Fruit fly (Drosophila melanogaster) whole organism, embryonic: ENCODE data around the gene CG32767.

ENCODE experiments used
- Aef1 ChIP-seq: fragments of 200-800 bp; sonication (Bioruptor generic); IDR thresholded peaks from 3 replicates; pipeline ENCODE4 v1.3.6; 2022; ENCODE audit warnings: missing biosample characterization, missing genetic modification characterization
- B-H2 ChIP-seq: fragments of 200-800 bp; sonication (Bioruptor generic); optimal IDR thresholded peaks from 2 replicates; lab custom pipeline; 2018; ENCODE audit warnings: missing biosample characterization, mild to moderate bottlenecking, missing genetic modification characterization
- BtbVII ChIP-seq: fragments of 200-800 bp; sonication (Bioruptor generic); optimal IDR thresholded peaks from 3 replicates; lab custom pipeline; 2017; ENCODE audit warnings: missing biosample characterization, mild to moderate bottlenecking, missing genetic modification characterization
- Bteb2 ChIP-seq: fragments of 200-800 bp; sonication (Bioruptor generic); optimal IDR thresholded peaks from 2 replicates; lab custom pipeline; 2016; ENCODE audit warnings: missing biosample characterization, missing genetic modification characterization
- CG10462 ChIP-seq: fragments of 200-800 bp; sonication (Bioruptor generic); optimal IDR thresholded peaks from 2 replicates; lab custom pipeline; 2016; ENCODE audit warnings: missing biosample characterization, missing genetic modification characterization
- CG1233 ChIP-seq: fragments of 200-800 bp; sonication (Bioruptor generic); optimal IDR thresholded peaks from 4 replicates; lab custom pipeline; 2018; ENCODE audit warnings: missing biosample characterization, mild to moderate bottlenecking, missing genetic modification characterization
- CG15269 ChIP-seq: fragments of 200-800 bp; sonication (Bioruptor generic); optimal IDR thresholded peaks from 2 replicates; lab custom pipeline; 2018; ENCODE audit warnings: missing biosample characterization, mild to moderate bottlenecking, missing genetic modification characterization, moderate library complexity
- CG15601 ChIP-seq: fragments of 200-800 bp; sonication (Bioruptor generic); optimal IDR thresholded peaks from 3 replicates; lab custom pipeline; 2019; ENCODE audit warnings: missing biosample characterization, mild to moderate bottlenecking, missing genetic modification characterization, moderate library complexity
- CG1647 ChIP-seq: fragments of 200-800 bp; sonication (Bioruptor generic); optimal IDR thresholded peaks from 3 replicates; lab custom pipeline; 2016; ENCODE audit warnings: missing biosample characterization, missing genetic modification characterization
- CG34376 ChIP-seq: fragments of 200-800 bp; sonication (Bioruptor generic); optimal IDR thresholded peaks from 2 replicates; lab custom pipeline; 2018; ENCODE audit warnings: missing biosample characterization, mild to moderate bottlenecking, missing genetic modification characterization
- CG4328 ChIP-seq: fragments of 200-800 bp; sonication (Bioruptor generic); optimal IDR thresholded peaks from 3 replicates; lab custom pipeline; 2017; ENCODE audit warnings: missing biosample characterization, missing genetic modification reagents, missing genetic modification characterization
- CG4404 ChIP-seq: fragments of 200-800 bp; sonication (Bioruptor generic); IDR thresholded peaks from 2 replicates; pipeline ENCODE4 v1.3.6; 2022; ENCODE audit warnings: missing biosample characterization, missing genetic modification characterization
- CG6272 ChIP-seq: fragments of 200-800 bp; sonication (Bioruptor generic); IDR thresholded peaks from 2 replicates; pipeline ENCODE4 v1.3.6; 2022; ENCODE audit warnings: missing biosample characterization, missing genetic modification characterization
- CG6765 ChIP-seq: fragments of 200-800 bp; sonication (Bioruptor generic); optimal IDR thresholded peaks from 3 replicates; lab custom pipeline; 2017; ENCODE audit warnings: missing biosample characterization, mild to moderate bottlenecking, missing genetic modification characterization
- CG8765 ChIP-seq: fragments of 200-800 bp; sonication (Bioruptor generic); IDR thresholded peaks from 2 replicates; pipeline ENCODE4 v1.3.6; 2022; ENCODE audit warnings: missing biosample characterization, missing genetic modification characterization
- CG9215 ChIP-seq: fragments of 200-800 bp; sonication (Bioruptor generic); IDR thresholded peaks from 2 replicates; pipeline ENCODE4 v1.3.6; 2022; ENCODE audit warnings: missing biosample characterization, missing genetic modification characterization
- CG9797 ChIP-seq: fragments of 200-800 bp; sonication (Bioruptor generic); optimal IDR thresholded peaks from 3 replicates; lab custom pipeline; 2018; ENCODE audit warnings: missing biosample characterization, mild to moderate bottlenecking, missing genetic modification characterization
- CHES-1-like ChIP-seq: fragments of 200-800 bp; sonication (Bioruptor generic); optimal IDR thresholded peaks from 2 replicates; lab custom pipeline; 2016; ENCODE audit warnings: missing biosample characterization, missing genetic modification characterization
- CTCF ChIP-seq: fragments of 200-800 bp; sonication (Bioruptor generic); optimal IDR thresholded peaks from 2 replicates; lab custom pipeline; 2017; ENCODE audit warnings: missing biosample characterization, mild to moderate bottlenecking, missing genetic modification characterization, moderate library complexity
- Dp ChIP-seq: fragments of 200-800 bp; sonication (Bioruptor generic); optimal IDR thresholded peaks from 2 replicates; lab custom pipeline; 2018; ENCODE audit warnings: missing biosample characterization, mild to moderate bottlenecking, missing genetic modification characterization, moderate library complexity
- E2f2 ChIP-seq: fragments of 200-800 bp; sonication (Bioruptor generic); IDR thresholded peaks from 2 replicates; pipeline ENCODE4 v1.3.6; 2022; ENCODE audit warnings: missing biosample characterization, missing genetic modification characterization
- Fer2 ChIP-seq: fragments of 200-800 bp; sonication (Bioruptor generic); optimal IDR thresholded peaks from 2 replicates; lab custom pipeline; 2018; ENCODE audit warnings: missing biosample characterization, mild to moderate bottlenecking, missing genetic modification characterization, moderate library complexity
- HLH4C ChIP-seq: fragments of 200-800 bp; sonication (Bioruptor generic); IDR thresholded peaks from 3 replicates; pipeline ENCODE4 v1.3.6; 2022; ENCODE audit warnings: missing biosample characterization, missing genetic modification characterization; ENCODE audit not compliant: partially characterized antibody
- Lpt ChIP-seq: fragments of >200 bp; optimal IDR thresholded peaks from 2 replicates; lab custom pipeline; 2018; ENCODE audit warnings: missing biosample characterization, missing genetic modification characterization
- MTF-1 ChIP-seq: fragments of 200-800 bp; sonication (Bioruptor generic); optimal IDR thresholded peaks from 2 replicates; lab custom pipeline; 2018; ENCODE audit warnings: missing biosample characterization, mild to moderate bottlenecking, missing genetic modification characterization, borderline replicate concordance
- Myb ChIP-seq: fragments of 200-800 bp; sonication (Bioruptor generic); optimal IDR thresholded peaks from 2 replicates; lab custom pipeline; 2016; ENCODE audit warnings: missing biosample characterization, missing genetic modification characterization
- NFAT ChIP-seq: fragments of 200-800 bp; sonication (Bioruptor generic); IDR thresholded peaks from 2 replicates; pipeline ENCODE4 v1.3.6; 2022; ENCODE audit warnings: missing biosample characterization, missing genetic modification characterization
- Rx ChIP-seq: fragments of 200-800 bp; sonication (Bioruptor generic); IDR thresholded peaks from 2 replicates; pipeline ENCODE4 v1.3.6; 2022; ENCODE audit warnings: missing biosample characterization, missing genetic modification characterization
- Ssrp ChIP-seq: fragments of 200-800 bp; sonication (Bioruptor generic); optimal IDR thresholded peaks from 2 replicates; lab custom pipeline; 2018; ENCODE audit warnings: missing biosample characterization, mild to moderate bottlenecking, missing genetic modification characterization, moderate library complexity
- Taf1 ChIP-seq: fragments of 200-800 bp; sonication (Bioruptor generic); IDR thresholded peaks from 2 replicates; pipeline ENCODE4 v1.3.6; 2022; ENCODE audit warnings: missing biosample characterization, missing genetic modification characterization
- Trl ChIP-seq, 3 experiments: fragments of >200 bp in 2 of 3; fragments of 200-800 bp in 1 of 3; sonication (Bioruptor generic) in 1 of 3; optimal IDR thresholded peaks; 2 replicates in 1 of 3; 3 replicates in 2 of 3; lab custom pipeline; 2016 to 2017; ENCODE audit warnings: missing biosample characterization in 1 of 3, missing genetic modification characterization in 1 of 3
- Usf ChIP-seq: fragments of 200-800 bp; sonication (Bioruptor generic); optimal IDR thresholded peaks from 2 replicates; lab custom pipeline; 2017; ENCODE audit warnings: missing genotype, missing biosample characterization, missing genetic modification characterization
- ash1 ChIP-seq: fragments of 200-800 bp; sonication (Bioruptor generic); optimal IDR thresholded peaks from 2 replicates; lab custom pipeline; 2018; ENCODE audit warnings: missing biosample characterization, mild to moderate bottlenecking, missing genetic modification characterization
- ato ChIP-seq: fragments of 200-800 bp; sonication (Bioruptor generic); IDR thresholded peaks from 2 replicates; pipeline ENCODE4 v1.3.6; 2022; ENCODE audit warnings: missing biosample characterization, missing genetic modification characterization; ENCODE audit not compliant: partially characterized antibody
- bbx ChIP-seq: fragments of 200-800 bp; sonication (Bioruptor generic); IDR thresholded peaks from 2 replicates; pipeline ENCODE4 v1.3.6; 2022; ENCODE audit warnings: missing biosample characterization, missing genetic modification characterization; ENCODE audit not compliant: partially characterized antibody
- chm ChIP-seq: fragments of 200-800 bp; sonication (Bioruptor generic); IDR thresholded peaks from 2 replicates; pipeline ENCODE4 v1.3.6; 2022; ENCODE audit warnings: missing biosample characterization, missing genetic modification characterization
- crp ChIP-seq, 2 experiments: fragments of 200-800 bp; sonication (Bioruptor generic); optimal IDR thresholded peaks; 2 replicates in 1 of 2; 3 replicates in 1 of 2; lab custom pipeline; 2017; ENCODE audit warnings: missing biosample characterization in 2 of 2, missing genetic modification characterization in 2 of 2, mild to moderate bottlenecking in 1 of 2, moderate library complexity in 1 of 2
- en ChIP-seq: fragments of 200-800 bp; sonication (Bioruptor generic); optimal IDR thresholded peaks from 2 replicates; lab custom pipeline; 2016; ENCODE audit warnings: missing biosample characterization, missing genetic modification characterization
- fd102C ChIP-seq: fragments of 200-800 bp; sonication (Bioruptor generic); optimal IDR thresholded peaks from 2 replicates; lab custom pipeline; 2018; ENCODE audit warnings: missing biosample characterization, mild to moderate bottlenecking, missing genetic modification characterization, moderate library complexity
- gfzf ChIP-seq: fragments of 200-800 bp; sonication (Bioruptor generic); optimal IDR thresholded peaks from 2 replicates; lab custom pipeline; 2016; ENCODE audit warnings: missing biosample characterization, mild to moderate bottlenecking, missing genetic modification characterization, moderate library complexity
- mld ChIP-seq: fragments of 200-800 bp; sonication (Bioruptor generic); IDR thresholded peaks from 3 replicates; pipeline ENCODE4 v1.3.6; 2022; ENCODE audit warnings: missing biosample characterization, missing genetic modification characterization; ENCODE audit not compliant: partially characterized antibody
- nmo ChIP-seq: fragments of 200-800 bp; sonication (Bioruptor generic); optimal IDR thresholded peaks from 2 replicates; lab custom pipeline; 2018; ENCODE audit warnings: missing biosample characterization, mild to moderate bottlenecking, missing genetic modification characterization, moderate library complexity
- onecut ChIP-seq: fragments of 200-800 bp; sonication (Bioruptor generic); IDR thresholded peaks from 2 replicates; pipeline ENCODE4 v1.3.6; 2022; ENCODE audit warnings: missing biosample characterization, missing genetic modification characterization
- pan ChIP-seq, 4 experiments: fragments of >200 bp in 3 of 4; fragments of 200-800 bp in 1 of 4; sonication (Bioruptor generic) in 1 of 4; optimal IDR thresholded peaks in 3 of 4; IDR thresholded peaks in 1 of 4; 2 replicates each; pipeline versions ENCODE4 v1.3.6 to Lab custom; 2017 to 2022; ENCODE audit warnings: missing biosample characterization in 2 of 4, missing genetic modification characterization in 2 of 4, mixed read lengths in 1 of 4
- pros ChIP-seq: fragments of 200-800 bp; sonication (Bioruptor generic); optimal IDR thresholded peaks from 3 replicates; lab custom pipeline; 2019; ENCODE audit warnings: missing biosample characterization, mild to moderate bottlenecking, missing genetic modification characterization, moderate library complexity
- pum ChIP-seq: fragments of 200-800 bp; sonication (Bioruptor generic); optimal IDR thresholded peaks from 2 replicates; lab custom pipeline; 2016; ENCODE audit warnings: missing biosample characterization, missing genetic modification characterization
- schlank ChIP-seq: fragments of 200-800 bp; sonication (Bioruptor generic); optimal IDR thresholded peaks from 2 replicates; lab custom pipeline; 2018; ENCODE audit warnings: missing biosample characterization, mild to moderate bottlenecking, missing genetic modification characterization
- stc ChIP-seq: fragments of 200-800 bp; sonication (Bioruptor generic); IDR thresholded peaks from 2 replicates; pipeline ENCODE4 v1.3.6; 2022; ENCODE audit warnings: missing biosample characterization, missing genetic modification characterization
- trem ChIP-seq: fragments of 200-800 bp; optimal IDR thresholded peaks from 3 replicates; lab custom pipeline; 2019; ENCODE audit warnings: missing biosample characterization, mild to moderate bottlenecking, missing genetic modification characterization, moderate library complexity

The CG32767 gene

dm6 chrX:5085086-5085468, 509 bp upstream of the CG32767 start:
- no peak for TF ChIP-seq CG10462 (GFP tag; lab: Kevin White, UChicago)
- TF ChIP-seq pros (GFP tag; lab: Kevin White, UChicago): no peak
- TF ChIP-seq Trl (optimal IDR thresholded peaks at IDR 0.05; lab: Kevin White, UChicago): peak in 1 of 2 experiments; percentile 6
- no peak for TF ChIP-seq Trl (GFP tag; optimal IDR thresholded peaks at IDR 0.05; lab: Kevin White, UChicago)
- TF ChIP-seq ash1: no peak
- TF ChIP-seq E2f2: peak; percentile 73
- no peak for TF ChIP-seq pum (GFP tag; lab: Kevin White, UChicago)
- peak; percentile 20 for TF ChIP-seq CG6765 (GFP tag; lab: Kevin White, UChicago)
- no peak for TF ChIP-seq CG4404 (GFP tag; lab: Robert Waterston, UW)
- peak; percentile 13 for TF ChIP-seq Myb (GFP tag; lab: Kevin White, UChicago)
- TF ChIP-seq gfzf (GFP tag; lab: Kevin White, UChicago): no peak
- TF ChIP-seq en (GFP tag; lab: Kevin White, UChicago): no peak
- TF ChIP-seq crp (GFP tag; optimal IDR thresholded peaks at IDR 0.05; lab: Kevin White, UChicago): peak in 1 of 2 experiments; percentile 82
- TF ChIP-seq pan (optimal IDR thresholded peaks at IDR 0.05; lab: Kevin White, UChicago): no peak
- no peak for TF ChIP-seq pan (GFP tag; optimal IDR thresholded peaks at IDR 0.05 in 1 of 2, IDR thresholded peaks at IDR 0.05 in 1 of 2)
- TF ChIP-seq HLH4C (GFP tag; lab: Robert Waterston, UW): no peak
- 0 out of 2 replicates have a peak, but pooled peaks have one; percentile 1 for TF ChIP-seq stc (GFP tag; lab: Robert Waterston, UW)
- TF ChIP-seq ato (GFP tag; lab: Robert Waterston, UW): peak; percentile 7; the same call in 1 of the 2 replicates
- peak; percentile 72 for TF ChIP-seq Dp (GFP tag; lab: Kevin White, UChicago)
- no peak for TF ChIP-seq Usf
- TF ChIP-seq BtbVII: peak; percentile 13
- TF ChIP-seq B-H2 (GFP tag; lab: Kevin White, UChicago): no peak
- no peak for TF ChIP-seq CHES-1-like
- TF ChIP-seq CTCF (GFP tag; lab: Kevin White, UChicago): peak; percentile 3
- TF ChIP-seq bbx (GFP tag; lab: Robert Waterston, UW): peak; percentile 4; the same call in 1 of the 2 replicates
- TF ChIP-seq CG15601: no peak
- TF ChIP-seq trem (tag; lab: Kevin White, UChicago): no peak

dm6 chrX:5083647-5084096, 896 bp downstream of the CG32767 start:
- TF ChIP-seq Fer2 (peak; percentile 76), CG1647 (GFP tag; lab: Kevin White, UChicago) (peak; percentile 94), Ssrp (peak; percentile 87), CG1233 (peak; percentile 91), CG8765 (peak; percentile 94), schlank (tag; lab: Kevin White, UChicago) (peak; percentile 90), mld (0 out of 3 replicates have a peak, but pooled peaks have one; percentile 55), bbx (GFP tag; lab: Robert Waterston, UW) (peak; percentile 47; the same call in 1 of the 2 replicates), NFAT (GFP tag; lab: Robert Waterston, UW) (peak; percentile 95), chm (GFP tag; lab: Robert Waterston, UW) (peak; percentile 97), MTF-1 (GFP tag; lab: Kevin White, UChicago) (peak; percentile 83), CG6272 (GFP tag; lab: Robert Waterston, UW) (peak; percentile 96), CG15269 (tag; lab: Kevin White, UChicago) (peak; percentile 92), Dp (GFP tag; lab: Kevin White, UChicago) (no peak), Rx (GFP tag; lab: Robert Waterston, UW) (peak; percentile 98), Aef1 (peak; percentile 97), CG34376 (GFP tag; lab: Kevin White, UChicago) (peak; percentile 93), Bteb2 (GFP tag; lab: Kevin White, UChicago) (peak; percentile 89), nmo (peak; percentile 91), fd102C (GFP tag; lab: Kevin White, UChicago) (peak; percentile 40), CG9797 (peak; percentile 49), Taf1 (GFP tag; lab: Robert Waterston, UW) (peak; percentile 95), onecut (GFP tag; lab: Robert Waterston, UW) (peak; percentile 94), Lpt (GFP tag; lab: Kevin White, UChicago) (no peak), CG9215 (GFP tag; lab: Robert Waterston, UW) (peak; percentile 91), CG4328 (peak; percentile 87)
